Worm (Caenorhabditis elegans): ENCODE measurements around the gene lurp-3.

DNA sequence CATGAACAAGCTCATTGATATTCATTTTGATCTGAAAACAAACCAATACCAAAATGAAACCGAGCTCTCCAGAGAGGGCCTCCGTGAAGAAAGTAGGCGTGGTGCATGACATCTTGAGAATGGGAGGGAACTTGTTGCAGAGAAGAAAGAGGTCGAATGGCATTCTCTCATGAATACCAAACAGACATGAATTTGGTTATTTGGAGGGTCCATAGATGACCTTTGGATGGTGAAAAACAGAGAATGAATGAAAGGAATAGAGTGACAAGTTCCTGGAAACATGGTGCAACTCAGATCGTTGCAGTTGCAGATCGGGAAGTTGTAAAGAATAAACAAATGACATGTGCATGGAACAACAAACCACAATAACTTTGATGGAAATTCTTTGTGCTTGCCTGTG lies 20.8 kb downstream of the lurp-3 start, which contains the start of gene T10G3.8:
- no peak for TF ChIP-seq blmp-1 (tag; optimal IDR thresholded peaks at IDR 0.05)
- no peak for TF ChIP-seq mab-5 (tag; optimal IDR thresholded peaks at IDR 0.05)
